Fruit fly (Drosophila melanogaster): Measurements from ENCODE around the gene CG5800.

The CG5800 gene

dm6 chrX:17595822-17596221 is 40.3 kb upstream of the CG5800 start (continued):
- TF ChIP-seq Dp (GFP tag; optimal IDR thresholded peaks at IDR 0.05): no peak
- TF ChIP-seq gt (GFP tag; IDR thresholded peaks at IDR 0.05): no peak
- no peak for TF ChIP-seq Dfd (GFP tag; optimal IDR thresholded peaks at IDR 0.05)
- no peak for TF ChIP-seq CG9797 (GFP tag; optimal IDR thresholded peaks at IDR 0.05)
- TF ChIP-seq gsb-n (tag; optimal IDR thresholded peaks at IDR 0.05): peak; percentile 44
- peak; percentile 67 for TF ChIP-seq Bteb2 (GFP tag; optimal IDR thresholded peaks at IDR 0.05)
- peak; percentile 75; the same call in 2 of the 3 replicates for TF ChIP-seq CG3726 (GFP tag; IDR thresholded peaks at IDR 0.05)
- TF ChIP-seq CG15601 (tag; optimal IDR thresholded peaks at IDR 0.05): peak; percentile 39
- peak; percentile 35 for TF ChIP-seq CG15696 (tag; optimal IDR thresholded peaks at IDR 0.05)
- TF ChIP-seq Fer3 (tag; optimal IDR thresholded peaks at IDR 0.05): peak; percentile 83
- TF ChIP-seq mirr (GFP tag; optimal IDR thresholded peaks at IDR 0.05): no peak
- peak; percentile 86 for TF ChIP-seq row (GFP tag; IDR thresholded peaks at IDR 0.05)
- peak; percentile 58; the same call in 1 of the 2 replicates for TF ChIP-seq MBD-R2 (GFP tag; IDR thresholded peaks at IDR 0.05)
- no peak for TF ChIP-seq dan (GFP tag; IDR thresholded peaks at IDR 0.05)
- TF ChIP-seq Dbx (GFP tag; IDR thresholded peaks at IDR 0.05): peak; percentile 92
- no peak for TF ChIP-seq CG15479 (GFP tag; optimal IDR thresholded peaks at IDR 0.05)
- peak; percentile 54; the same call in 1 of the 2 replicates for TF ChIP-seq CG1024 (GFP tag; IDR thresholded peaks at IDR 0.05)
- TF ChIP-seq dimm (GFP tag; IDR thresholded peaks at IDR 0.05): 0 out of 2 replicates have a peak, but pooled peaks have one; percentile 38
- peak; percentile 5 for TF ChIP-seq twi (tag; optimal IDR thresholded peaks at IDR 0.05)
- peak; percentile 69 for TF ChIP-seq CG15514 (GFP tag; optimal IDR thresholded peaks at IDR 0.05)
- peak; percentile 84 for TF ChIP-seq CG17359 (tag; optimal IDR thresholded peaks at IDR 0.05)
- TF ChIP-seq CG4282 (GFP tag; optimal IDR thresholded peaks at IDR 0.05): no peak
- peak; percentile 82 for TF ChIP-seq sd (tag; optimal IDR thresholded peaks at IDR 0.05)
- peak; percentile 49 for TF ChIP-seq CG6854 (GFP tag; optimal IDR thresholded peaks at IDR 0.05)
- TF ChIP-seq dpn (GFP tag; optimal IDR thresholded peaks at IDR 0.05): peak; percentile 64 to 65
- TF ChIP-seq lola (GFP tag; optimal IDR thresholded peaks at IDR 0.05): no peak
- TF ChIP-seq pros (GFP tag; optimal IDR thresholded peaks at IDR 0.05): no peak
- TF ChIP-seq CG43689 (GFP tag; IDR thresholded peaks at IDR 0.05): no peak
- peak; percentile 12 for TF ChIP-seq CG7987 (GFP tag; optimal IDR thresholded peaks at IDR 0.05)
- peak; percentile 77 for TF ChIP-seq Drgx (GFP tag; IDR thresholded peaks at IDR 0.05)
- TF ChIP-seq Dek (tag; optimal IDR thresholded peaks at IDR 0.05): peak; percentile 75
- TF ChIP-seq CG7928 (GFP tag; optimal IDR thresholded peaks at IDR 0.05): peak; percentile 49
- peak; percentile 4 for TF ChIP-seq Atf-2 (GFP tag; optimal IDR thresholded peaks at IDR 0.05)
- TF ChIP-seq Neu2 (GFP tag; optimal IDR thresholded peaks at IDR 0.05; ENCODE audit: borderline replicate concordance): no peak
- peak; percentile 61; the same call in 2 of the 3 replicates for TF ChIP-seq H15 (GFP tag; IDR thresholded peaks at IDR 0.05)
- TF ChIP-seq nerfin-2 (GFP tag; IDR thresholded peaks at IDR 0.05; ENCODE audit: partially characterized antibody): no peak
- peak; percentile 25 for TF ChIP-seq CG1529 (GFP tag; optimal IDR thresholded peaks at IDR 0.05)
- peak; percentile 72 for TF ChIP-seq Blimp-1 (GFP tag; optimal IDR thresholded peaks at IDR 0.05)
- TF ChIP-seq crol (GFP tag; IDR thresholded peaks at IDR 0.05): no peak
- TF ChIP-seq CG11696 (GFP tag; IDR thresholded peaks at IDR 0.05): peak; percentile 49; the same call in 1 of the 2 replicates
- no peak for TF ChIP-seq CG8089 (GFP tag; optimal IDR thresholded peaks at IDR 0.05)
- peak; percentile 81 for TF ChIP-seq dmrt99B (tag; optimal IDR thresholded peaks at IDR 0.05)
- no peak for TF ChIP-seq jing (GFP tag; optimal IDR thresholded peaks at IDR 0.05)
- TF ChIP-seq Ssrp (tag; optimal IDR thresholded peaks at IDR 0.05): peak; percentile 43
- TF ChIP-seq CG8290 (GFP tag; optimal IDR thresholded peaks at IDR 0.05): no peak
- no peak for TF ChIP-seq CG8290 (tag; optimal IDR thresholded peaks at IDR 0.05)
- peak; percentile 77 for TF ChIP-seq gsb (GFP tag; IDR thresholded peaks at IDR 0.05)
- peak; percentile 51 for TF ChIP-seq sug (tag; optimal IDR thresholded peaks at IDR 0.05)
- peak; percentile 66 for TF ChIP-seq zen (tag; optimal IDR thresholded peaks at IDR 0.05)
- no peak for TF ChIP-seq sima (GFP tag; optimal IDR thresholded peaks at IDR 0.05)
- TF ChIP-seq CG12104 (GFP tag; optimal IDR thresholded peaks at IDR 0.05): peak; percentile 47
